Worm (Caenorhabditis elegans): ENCODE data around the gene R04F11.5.

ce11 chrV:12353505-12353904 is 35.7 kb upstream of the R04F11.5 start:
- TF ChIP-seq nhr-77 (tag; optimal IDR thresholded peaks at IDR 0.05) (no peak), nhr-237 (tag; optimal IDR thresholded peaks at IDR 0.05) (no peak), nhr-67 (tag; optimal IDR thresholded peaks at IDR 0.05) (no peak), ceh-9 (tag; optimal IDR thresholded peaks at IDR 0.05) (no peak), fkh-10 (GFP tag; optimal IDR thresholded peaks at IDR 0.05) (no peak), ama-1 (optimal IDR thresholded peaks at IDR 0.05) (no peak)

Data from whole organism, L3 larva.